Fruit fly (Drosophila melanogaster) whole organism, embryonic: ENCODE measurements around the gene ihog.

Experiments used
- CG18262 ChIP-seq: fragments of 200-800 bp; optimal IDR thresholded peaks from 3 replicates; lab custom pipeline; 2019; ENCODE audit warnings: missing biosample characterization, mild to moderate bottlenecking, missing genetic modification characterization, moderate library complexity
- CG7928 ChIP-seq: fragments of 200-800 bp; sonication (Bioruptor generic); optimal IDR thresholded peaks from 2 replicates; lab custom pipeline; 2017; ENCODE audit warnings: missing biosample characterization, mild to moderate bottlenecking, missing genetic modification characterization
- CG8944 ChIP-seq: fragments of 200-800 bp; sonication (Bioruptor generic); optimal IDR thresholded peaks from 3 replicates; lab custom pipeline; 2016; ENCODE audit warnings: missing biosample characterization, missing genetic modification characterization
- Gug ChIP-seq: fragments of 200-800 bp; sonication (Bioruptor generic); IDR thresholded peaks from 4 replicates; pipeline ENCODE4 v1.3.6; 2022; ENCODE audit warnings: missing biosample characterization, missing genetic modification characterization
- Lpt ChIP-seq: fragments of >200 bp; optimal IDR thresholded peaks from 2 replicates; lab custom pipeline; 2018; ENCODE audit warnings: missing biosample characterization, missing genetic modification characterization
- fru ChIP-seq: fragments of >200 bp; optimal IDR thresholded peaks from 2 replicates; lab custom pipeline; 2017
- gsb ChIP-seq: fragments of 200-800 bp; sonication (Bioruptor generic); IDR thresholded peaks from 2 replicates; pipeline ENCODE4 v1.3.6; 2022; ENCODE audit warnings: missing biosample characterization, missing genetic modification characterization
- rib ChIP-seq: fragments of 200-800 bp; sonication (Bioruptor generic); IDR thresholded peaks from 2 replicates; pipeline ENCODE4 v1.3.6; 2022; ENCODE audit warnings: missing biosample characterization, missing genetic modification characterization
- tap ChIP-seq: fragments of 200-800 bp; optimal IDR thresholded peaks from 3 replicates; lab custom pipeline; 2019; ENCODE audit warnings: missing biosample characterization, mild to moderate bottlenecking, missing genetic modification characterization, moderate library complexity

dm6 chr2L:6939698-6940097 lies 8.9 kb downstream of the ihog start:
- TF ChIP-seq CG7928 (GFP tag; lab: Kevin White, UChicago) = no peak
- TF ChIP-seq tap (tag; lab: Kevin White, UChicago) = no peak
- no peak for TF ChIP-seq gsb (GFP tag; lab: Robert Waterston, UW)
- TF ChIP-seq CG18262 (tag; lab: Kevin White, UChicago) = no peak
- no peak for TF ChIP-seq fru (lab: Kevin White, UChicago)
- TF ChIP-seq Lpt (GFP tag; lab: Kevin White, UChicago) = no peak
- TF ChIP-seq rib (GFP tag; lab: Robert Waterston, UW) = no peak
- no peak for TF ChIP-seq Gug (GFP tag; lab: Robert Waterston, UW)
- TF ChIP-seq CG8944 = no peak
